Fruit fly (Drosophila melanogaster): ENCODE results near the gene CG9386.

CG9386 gene

dm6 chr3R:9600558-9600959 lies 45.4 kb upstream of the CG9386 start (continued):
- TF ChIP-seq bbx (GFP tag; IDR thresholded peaks at IDR 0.05; ENCODE audit: partially characterized antibody) (no peak), vfl (GFP tag; optimal IDR thresholded peaks at IDR 0.05) (no peak), pros (GFP tag; optimal IDR thresholded peaks at IDR 0.05) (no peak), HmgZ (tag; optimal IDR thresholded peaks at IDR 0.05) (no peak), Hsf (GFP tag; optimal IDR thresholded peaks at IDR 0.05) (no peak), CG15696 (tag; optimal IDR thresholded peaks at IDR 0.05) (peak; percentile 52), ATbp (GFP tag; optimal IDR thresholded peaks at IDR 0.05) (peak; percentile 67), amos (GFP tag; IDR thresholded peaks at IDR 0.05; ENCODE audit: partially characterized antibody) (no peak), CG17568 (GFP tag; optimal IDR thresholded peaks at IDR 0.05) (peak; percentile 36), CG6683 (GFP tag; optimal IDR thresholded peaks at IDR 0.05) (peak; percentile 26), CG11085 (GFP tag; IDR thresholded peaks at IDR 0.05) (0 out of 2 replicates have a peak, but pooled peaks have one; percentile 27), NfI (GFP tag; optimal IDR thresholded peaks at IDR 0.05) (peak; percentile 2), sim (GFP tag; IDR thresholded peaks at IDR 0.05) (no peak), Chrac-16 (GFP tag; optimal IDR thresholded peaks at IDR 0.05) (no peak), CG4360 (GFP tag; IDR thresholded peaks at IDR 0.05) (no peak), CG15601 (tag; optimal IDR thresholded peaks at IDR 0.05) (peak; percentile 59), zen (tag; optimal IDR thresholded peaks at IDR 0.05) (peak; percentile 6), sima (GFP tag; optimal IDR thresholded peaks at IDR 0.05) (no peak), tap (tag; optimal IDR thresholded peaks at IDR 0.05) (peak; percentile 30), CG18764 (GFP tag; optimal IDR thresholded peaks at IDR 0.05) (no peak), chm (GFP tag; IDR thresholded peaks at IDR 0.05) (no peak), nerfin-2 (GFP tag; IDR thresholded peaks at IDR 0.05; ENCODE audit: partially characterized antibody) (no peak), fd64A (GFP tag; optimal IDR thresholded peaks at IDR 0.05) (no peak), CG12155 (GFP tag; optimal IDR thresholded peaks at IDR 0.05) (no peak), HmgD (GFP tag; optimal IDR thresholded peaks at IDR 0.05) (no peak), Hey (tag; optimal IDR thresholded peaks at IDR 0.05) (no peak), Nf-YC (tag; optimal IDR thresholded peaks at IDR 0.05) (no peak), ssp (GFP tag; IDR thresholded peaks at IDR 0.05) (no peak), CG33213 (GFP tag; optimal IDR thresholded peaks at IDR 0.05) (no peak), slp2 (GFP tag; optimal IDR thresholded peaks at IDR 0.05) (no peak), CG4328 (GFP tag; optimal IDR thresholded peaks at IDR 0.05) (peak; percentile 28), CG1647 (GFP tag; optimal IDR thresholded peaks at IDR 0.05) (no peak), CG13296 (GFP tag; optimal IDR thresholded peaks at IDR 0.05) (peak; percentile 33), CG30020 (tag; optimal IDR thresholded peaks at IDR 0.05) (no peak), row (GFP tag; IDR thresholded peaks at IDR 0.05) (0 out of 3 replicates have a peak, but pooled peaks have one; percentile 14), ash1 (GFP tag; optimal IDR thresholded peaks at IDR 0.05) (no peak), CG2889 (GFP tag; IDR thresholded peaks at IDR 0.05) (no peak), mirr (GFP tag; optimal IDR thresholded peaks at IDR 0.05) (no peak), CG4404 (GFP tag; IDR thresholded peaks at IDR 0.05) (no peak), CG2678 (tag; optimal IDR thresholded peaks at IDR 0.05) (peak; percentile 86), Ada2b (GFP tag; IDR thresholded peaks at IDR 0.05) (no peak), CG11723 (GFP tag; optimal IDR thresholded peaks at IDR 0.05) (peak; percentile 2), CG12299 (tag; optimal IDR thresholded peaks at IDR 0.05) (no peak), grau (tag; optimal IDR thresholded peaks at IDR 0.05) (peak; percentile 63), cg (GFP tag; optimal IDR thresholded peaks at IDR 0.05) (no peak), CG7556 (GFP tag; optimal IDR thresholded peaks at IDR 0.05) (peak; percentile 28), Usf (GFP tag; optimal IDR thresholded peaks at IDR 0.05) (peak; percentile 41), kni (GFP tag; optimal IDR thresholded peaks at IDR 0.05) (no peak), B-H2 (GFP tag; optimal IDR thresholded peaks at IDR 0.05) (no peak), CG4820 (GFP tag; optimal IDR thresholded peaks at IDR 0.05) (no peak), H15 (GFP tag; IDR thresholded peaks at IDR 0.05) (no peak)

All from whole organism, embryonic.